Worm (Caenorhabditis elegans) whole organism, young adult: Measurements from ENCODE around the gene F26A1.4.
A peak's percentile ranks its signal among the peaks of the same experiment; 100 is the strongest.

Experiments used
- F57C9.4 ChIP-seq: sonication (generic microtip); optimal IDR thresholded peaks from 2 replicates; lab custom pipeline; 2017; ENCODE audit warnings: mild to moderate bottlenecking, missing genetic modification characterization, missing compliant biosample characterization
- ZK185.1 ChIP-seq: sonication (generic microtip); optimal IDR thresholded peaks from 2 replicates; lab custom pipeline; 2016; ENCODE audit warnings: mild to moderate bottlenecking, missing genetic modification characterization, missing compliant biosample characterization; ENCODE audit not compliant: poor library complexity, severe bottlenecking
- ama-1 ChIP-seq, 3 experiments: fragments of 150-350 bp in 1 of 3; sonication (generic microtip) in 2 of 3; optimal IDR thresholded peaks; 2 replicates each; lab custom pipeline; 2014 to 2018; ENCODE audit warnings: missing biosample characterization in 2 of 3, missing genetic modification characterization in 2 of 3, missing genetic modification reagents in 2 of 3
- pbrm-1 ChIP-seq: fragments of 200-800 bp; sonication (Bioruptor generic); IDR thresholded peaks from 2 replicates; pipeline ENCODE4 v1.3.6; 2022; ENCODE audit warnings: missing genetic modification reagents, missing genetic modification characterization, missing compliant biosample characterization

ce11 chrIII:4796039-4796438 lies 21.3 kb upstream of the F26A1.4 start:
- TF ChIP-seq ama-1 (optimal IDR thresholded peaks at IDR 0.05; lab: Kevin White, UChicago) (no peak), ama-1 (GFP tag; optimal IDR thresholded peaks at IDR 0.05; lab: Kevin White, UChicago) (no peak), ZK185.1 (tag; lab: Kevin White, UChicago) (peak; percentile 47), pbrm-1 (peak; percentile 62; the same call in 1 of the 2 replicates), F57C9.4 (tag; lab: Kevin White, UChicago) (no peak)
